Worm (Caenorhabditis elegans) whole organism, L1 larva: Measurements from ENCODE around the gene F22B8.7.

Source experiments
- ceh-82 ChIP-seq, 3 experiments: fragments of 150-350 bp in 1 of 3; sonication (generic microtip) in 2 of 3; optimal IDR thresholded peaks; 2 replicates each; lab custom pipeline; 2014 to 2017; ENCODE audit warnings: missing biosample characterization in 3 of 3, missing genetic modification characterization in 3 of 3
- hlh-4 ChIP-seq: sonication (generic microtip); optimal IDR thresholded peaks from 2 replicates; lab custom pipeline; 2016; ENCODE audit warnings: mild to moderate bottlenecking, missing genetic modification characterization, missing compliant biosample characterization
- jun-1 ChIP-seq: fragments of 150-350 bp; optimal IDR thresholded peaks from 2 replicates; lab custom pipeline; 2014; ENCODE audit warnings: missing biosample characterization, missing genetic modification reagents, missing genetic modification characterization
- lin-15B ChIP-seq: fragments of 150-350 bp; sonication (generic microtip); optimal IDR thresholded peaks from 3 replicates; lab custom pipeline; 2014; ENCODE audit warnings: missing biosample characterization, missing genetic modification characterization
- mdl-1 ChIP-seq, 2 experiments: fragments of 150-350 bp; optimal IDR thresholded peaks; 2 replicates each; lab custom pipeline; 2014 to 2017; ENCODE audit warnings: missing biosample characterization in 2 of 2, missing genetic modification characterization in 2 of 2, inconsistent platforms in 1 of 2
- mep-1 ChIP-seq: fragments of 150-350 bp; optimal IDR thresholded peaks from 2 replicates; lab custom pipeline; 2014; ENCODE audit warnings: missing biosample characterization, missing genetic modification characterization
- nhr-47 ChIP-seq: sonication (generic microtip); optimal IDR thresholded peaks from 2 replicates; lab custom pipeline; 2016; ENCODE audit warnings: mild to moderate bottlenecking, missing genetic modification characterization, moderate library complexity, missing compliant biosample characterization
- nhr-76 ChIP-seq: sonication (generic microtip); optimal IDR thresholded peaks from 2 replicates; lab custom pipeline; 2017; ENCODE audit warnings: missing biosample characterization, missing genetic modification characterization
- nhr-90 ChIP-seq: sonication (generic microtip); optimal IDR thresholded peaks from 2 replicates; lab custom pipeline; 2016; ENCODE audit warnings: mild to moderate bottlenecking, missing genetic modification characterization, missing compliant biosample characterization; ENCODE audit not compliant: poor library complexity
- pax-3 ChIP-seq: fragments of 200-800 bp; sonication (Bioruptor generic); optimal IDR thresholded peaks from 2 replicates; lab custom pipeline; 2018; ENCODE audit warnings: mild to moderate bottlenecking, missing genetic modification characterization, moderate library complexity, missing compliant biosample characterization
- skn-1 ChIP-seq: fragments of 150-350 bp; optimal IDR thresholded peaks from 2 replicates; lab custom pipeline; 2014; ENCODE audit warnings: missing biosample characterization, missing genetic modification characterization
- snpc-4 ChIP-seq: fragments of 150-350 bp; optimal IDR thresholded peaks from 2 replicates; lab custom pipeline; 2014; ENCODE audit warnings: missing biosample characterization, missing genetic modification characterization
- zag-1 ChIP-seq: fragments of 150-350 bp; optimal IDR thresholded peaks from 2 replicates; lab custom pipeline; 2014; ENCODE audit warnings: missing biosample characterization, missing genetic modification characterization

ce11 chrV:16075250-16075709 lies 19.1 kb upstream of the F22B8.7 start, which contains the start of the genes F14H3.12 and srj-29:
- TF ChIP-seq mep-1 (no peak), snpc-4 (tag; lab: Kevin White, UChicago) (no peak), nhr-47 (tag; lab: Kevin White, UChicago) (no peak), lin-15B (tag; lab: Kevin White, UChicago) (no peak), hlh-4 (tag; lab: Kevin White, UChicago) (no peak), skn-1 (tag; lab: Kevin White, UChicago) (no peak), nhr-90 (tag; lab: Kevin White, UChicago) (no peak), nhr-76 (tag; lab: Kevin White, UChicago) (no peak), jun-1 (tag; lab: Kevin White, UChicago) (no peak), pax-3 (no peak), zag-1 (tag; lab: Kevin White, UChicago) (no peak), mdl-1 (tag; optimal IDR thresholded peaks at IDR 0.05; lab: Kevin White, UChicago) (no peak), ceh-82 (tag; optimal IDR thresholded peaks at IDR 0.05; lab: Kevin White, UChicago) (no peak)
